Worm (Caenorhabditis elegans) whole organism, L1 larva: ENCODE measurements around the gene lips-5.

ENCODE experiments used
- C16A3.4 ChIP-seq: fragments of 150-350 bp; optimal IDR thresholded peaks from 2 replicates; lab custom pipeline; 2014; ENCODE audit warnings: missing biosample characterization, missing genetic modification characterization
- C34B4.2 ChIP-seq: sonication (generic microtip); optimal IDR thresholded peaks from 2 replicates; lab custom pipeline; 2017; ENCODE audit warnings: mild to moderate bottlenecking, missing genetic modification characterization, missing compliant biosample characterization
- aha-1 ChIP-seq: fragments of 150-350 bp; optimal IDR thresholded peaks from 2 replicates; lab custom pipeline; 2014; ENCODE audit warnings: missing biosample characterization, missing genetic modification characterization
- alr-1 ChIP-seq: fragments of 200-800 bp; sonication (Bioruptor generic); optimal IDR thresholded peaks from 2 replicates; lab custom pipeline; 2018; ENCODE audit warnings: borderline replicate concordance, mild to moderate bottlenecking, missing genetic modification characterization, missing compliant biosample characterization
- ama-1 ChIP-seq: fragments of 150-350 bp; optimal IDR thresholded peaks from 2 replicates; lab custom pipeline; 2014
- blmp-1 ChIP-seq: fragments of 150-350 bp; optimal IDR thresholded peaks from 2 replicates; lab custom pipeline; 2014; ENCODE audit warnings: missing biosample characterization, missing genetic modification characterization
- ceh-8 ChIP-seq: fragments of 200-800 bp; sonication (Bioruptor generic); optimal IDR thresholded peaks from 2 replicates; lab custom pipeline; 2018; ENCODE audit warnings: mild to moderate bottlenecking, missing genetic modification characterization, moderate library complexity, missing compliant biosample characterization
- ces-1 ChIP-seq: fragments of 150-350 bp; optimal IDR thresholded peaks from 2 replicates; lab custom pipeline; 2014; ENCODE audit warnings: missing biosample characterization, missing genetic modification reagents, missing genetic modification characterization
- dpl-1 ChIP-seq, 3 experiments: fragments of 150-350 bp in 2 of 3; sonication (generic microtip) in 1 of 3; optimal IDR thresholded peaks; 2 replicates each; lab custom pipeline; 2014 to 2017; ENCODE audit warnings: missing biosample characterization in 3 of 3, missing genetic modification characterization in 3 of 3, missing genetic modification reagents in 3 of 3
- efl-1 ChIP-seq, 4 experiments: fragments of 150-350 bp; optimal IDR thresholded peaks in 3 of 4; peaks in 1 of 4; 1 replicate in 1 of 4; 2 replicates in 3 of 4; lab custom pipeline; 2014; ENCODE audit warnings: missing biosample characterization in 2 of 4, missing genetic modification characterization in 2 of 4, missing genetic modification reagents in 2 of 4
- efl-3 ChIP-seq: fragments of 200-800 bp; sonication (Bioruptor generic); optimal IDR thresholded peaks from 2 replicates; lab custom pipeline; 2018; ENCODE audit warnings: mild to moderate bottlenecking, missing genetic modification characterization, missing compliant biosample characterization
- egl-13 ChIP-seq: sonication (generic microtip); optimal IDR thresholded peaks from 2 replicates; lab custom pipeline; 2016; ENCODE audit warnings: missing genotype, missing genetic modification reagents, missing genetic modification characterization, missing compliant biosample characterization
- egl-27 ChIP-seq, 2 experiments: fragments of 150-350 bp in 1 of 2; sonication (generic microtip); optimal IDR thresholded peaks; 3 replicates each; lab custom pipeline; 2017 to 2018; ENCODE audit warnings: missing biosample characterization in 2 of 2, missing genetic modification characterization in 2 of 2, missing genetic modification reagents in 2 of 2
- elt-2 ChIP-seq: sonication (generic microtip); optimal IDR thresholded peaks from 2 replicates; lab custom pipeline; 2016; ENCODE audit warnings: missing genetic modification characterization, mild to moderate bottlenecking, inconsistent platforms, missing compliant biosample characterization, missing genetic modification reagents
- elt-3 ChIP-seq, 6 experiments: fragments of 150-350 bp in 1 of 6; sonication (generic microtip); optimal IDR thresholded peaks; 2 replicates each; lab custom pipeline; 2017 to 2018; ENCODE audit warnings: missing biosample characterization in 6 of 6, missing genetic modification characterization in 6 of 6, inconsistent platforms in 1 of 6
- ets-5 ChIP-seq: fragments of 200-800 bp; sonication (Bioruptor generic); IDR thresholded peaks from 2 replicates; pipeline ENCODE4 v1.3.6; 2022; ENCODE audit warnings: missing genetic modification characterization, missing compliant biosample characterization
- fkh-10 ChIP-seq: sonication (generic microtip); optimal IDR thresholded peaks from 2 replicates; lab custom pipeline; 2017; ENCODE audit warnings: missing biosample characterization, missing genetic modification reagents, missing genetic modification characterization
- fkh-4 ChIP-seq: sonication (generic microtip); optimal IDR thresholded peaks from 2 replicates; lab custom pipeline; 2016; ENCODE audit warnings: missing compliant biosample characterization, missing genetic modification characterization, borderline replicate concordance
- grh-1 ChIP-seq: fragments of 200-800 bp; sonication (Bioruptor generic); IDR thresholded peaks from 2 replicates; pipeline ENCODE4 v1.3.6; 2022; ENCODE audit warnings: missing genetic modification reagents, missing genetic modification characterization, missing compliant biosample characterization
- hlh-4 ChIP-seq: sonication (generic microtip); optimal IDR thresholded peaks from 2 replicates; lab custom pipeline; 2016; ENCODE audit warnings: mild to moderate bottlenecking, missing genetic modification characterization, missing compliant biosample characterization
- irx-1 ChIP-seq: sonication (generic microtip); optimal IDR thresholded peaks from 2 replicates; lab custom pipeline; 2016; ENCODE audit warnings: missing genetic modification characterization, missing compliant biosample characterization
- jun-1 ChIP-seq: fragments of 150-350 bp; optimal IDR thresholded peaks from 2 replicates; lab custom pipeline; 2014; ENCODE audit warnings: missing biosample characterization, missing genetic modification reagents, missing genetic modification characterization
- lin-13 ChIP-seq: fragments of 150-350 bp; optimal IDR thresholded peaks from 2 replicates; lab custom pipeline; 2014; ENCODE audit warnings: missing biosample characterization, missing genetic modification reagents, missing genetic modification characterization
- lin-14 ChIP-seq: fragments of 200-800 bp; sonication (Bioruptor generic); optimal IDR thresholded peaks from 2 replicates; lab custom pipeline; 2018; ENCODE audit warnings: mild to moderate bottlenecking, missing genetic modification characterization, moderate library complexity, missing compliant biosample characterization
- lin-15B ChIP-seq: fragments of 150-350 bp; sonication (generic microtip); optimal IDR thresholded peaks from 3 replicates; lab custom pipeline; 2014; ENCODE audit warnings: missing biosample characterization, missing genetic modification characterization
- lin-35 ChIP-seq, 2 experiments: fragments of 150-350 bp; optimal IDR thresholded peaks; 2 replicates each; lab custom pipeline; 2014; ENCODE audit warnings: missing biosample characterization in 2 of 2, missing genetic modification characterization in 2 of 2, missing genetic modification reagents in 2 of 2
- lin-39 ChIP-seq: fragments of 150-350 bp; optimal IDR thresholded peaks from 2 replicates; lab custom pipeline; 2014; ENCODE audit warnings: missing biosample characterization, missing genetic modification reagents, missing genetic modification characterization
- mep-1 ChIP-seq: fragments of 150-350 bp; optimal IDR thresholded peaks from 2 replicates; lab custom pipeline; 2014; ENCODE audit warnings: missing biosample characterization, missing genetic modification characterization
- nhr-11 ChIP-seq: fragments of 150-350 bp; optimal IDR thresholded peaks from 2 replicates; lab custom pipeline; 2014; ENCODE audit warnings: missing biosample characterization, missing genetic modification characterization
- nhr-12 ChIP-seq: sonication (generic microtip); optimal IDR thresholded peaks from 2 replicates; lab custom pipeline; 2017; ENCODE audit warnings: missing biosample characterization, missing genetic modification characterization
- nhr-19 ChIP-seq: fragments of 200-800 bp; sonication (Bioruptor generic); conservative IDR thresholded peaks from 2 replicates; pipeline ENCODE4 v1.3.6; 2022; ENCODE audit warnings: missing genetic modification characterization, missing compliant biosample characterization
- nhr-20 ChIP-seq: sonication (generic microtip); optimal IDR thresholded peaks from 2 replicates; lab custom pipeline; 2016; ENCODE audit warnings: mild to moderate bottlenecking, missing genetic modification characterization, missing compliant biosample characterization
- nhr-47 ChIP-seq: sonication (generic microtip); optimal IDR thresholded peaks from 2 replicates; lab custom pipeline; 2016; ENCODE audit warnings: mild to moderate bottlenecking, missing genetic modification characterization, moderate library complexity, missing compliant biosample characterization
- nhr-71 ChIP-seq: sonication (generic microtip); optimal IDR thresholded peaks from 2 replicates; lab custom pipeline; 2016; ENCODE audit warnings: mild to moderate bottlenecking, missing genetic modification characterization, moderate library complexity, missing compliant biosample characterization
- nhr-76 ChIP-seq: sonication (generic microtip); optimal IDR thresholded peaks from 2 replicates; lab custom pipeline; 2017; ENCODE audit warnings: missing biosample characterization, missing genetic modification characterization
- pag-3 ChIP-seq: sonication (generic microtip); optimal IDR thresholded peaks from 2 replicates; lab custom pipeline; 2017; ENCODE audit warnings: missing genetic modification characterization, mild to moderate bottlenecking, missing compliant biosample characterization, antibody characterized with exemption, borderline replicate concordance; ENCODE audit not compliant: insufficient read depth
- pax-3 ChIP-seq: fragments of 200-800 bp; sonication (Bioruptor generic); optimal IDR thresholded peaks from 2 replicates; lab custom pipeline; 2018; ENCODE audit warnings: mild to moderate bottlenecking, missing genetic modification characterization, moderate library complexity, missing compliant biosample characterization
- pqm-1 ChIP-seq: sonication (generic microtip); optimal IDR thresholded peaks from 3 replicates; lab custom pipeline; 2017; ENCODE audit warnings: missing biosample characterization, missing genetic modification characterization
- snpc-4 ChIP-seq: fragments of 150-350 bp; optimal IDR thresholded peaks from 2 replicates; lab custom pipeline; 2014; ENCODE audit warnings: missing biosample characterization, missing genetic modification characterization
- sptf-1 ChIP-seq: fragments of 150-350 bp; optimal IDR thresholded peaks from 2 replicates; lab custom pipeline; 2014; ENCODE audit warnings: missing biosample characterization, missing genetic modification characterization
- swsn-7 ChIP-seq: sonication (generic microtip); optimal IDR thresholded peaks from 2 replicates; lab custom pipeline; 2016; ENCODE audit warnings: missing genetic modification characterization, missing compliant biosample characterization
- tbx-2 ChIP-seq: sonication (generic microtip); optimal IDR thresholded peaks from 2 replicates; lab custom pipeline; 2016; ENCODE audit warnings: missing genetic modification characterization, missing compliant biosample characterization
- tlp-1 ChIP-seq: fragments of 150-350 bp; optimal IDR thresholded peaks from 2 replicates; lab custom pipeline; 2014; ENCODE audit warnings: missing biosample characterization, missing genetic modification characterization
- unc-130 ChIP-seq: fragments of 150-350 bp; optimal IDR thresholded peaks from 2 replicates; lab custom pipeline; 2017; ENCODE audit warnings: missing biosample characterization, missing genetic modification characterization, inconsistent platforms
- unc-30 ChIP-seq: sonication (generic microtip); optimal IDR thresholded peaks from 2 replicates; lab custom pipeline; 2017; ENCODE audit warnings: missing biosample characterization, missing genetic modification characterization
- unc-98 ChIP-seq: fragments of 200-800 bp; sonication (Bioruptor generic); IDR thresholded peaks from 2 replicates; pipeline ENCODE4 v1.3.6; 2022; ENCODE audit warnings: missing genetic modification characterization, missing compliant biosample characterization
- xbp-1 ChIP-seq: sonication (generic microtip); optimal IDR thresholded peaks from 2 replicates; lab custom pipeline; 2016; ENCODE audit warnings: missing genetic modification characterization, missing compliant biosample characterization
- zag-1 ChIP-seq: fragments of 150-350 bp; optimal IDR thresholded peaks from 2 replicates; lab custom pipeline; 2014; ENCODE audit warnings: missing biosample characterization, missing genetic modification characterization
- zip-4 ChIP-seq: fragments of 200-800 bp; sonication (Bioruptor generic); optimal IDR thresholded peaks from 2 replicates; lab custom pipeline; 2018; ENCODE audit warnings: mild to moderate bottlenecking, missing genetic modification characterization, moderate library complexity, missing compliant biosample characterization
- ztf-4 ChIP-seq: fragments of 150-350 bp; optimal IDR thresholded peaks from 2 replicates; lab custom pipeline; 2014; ENCODE audit warnings: missing biosample characterization, missing genetic modification characterization

lips-5 gene

ce11 chrIV:11773692-11774225 lies at the start of gene lips-5:
Gene lips-5, minus strand, starts transcription at chrIV:11773742.
- TF ChIP-seq C16A3.4 (no peak), nhr-11 (tag; lab: Kevin White, UChicago) (no peak), hlh-4 (tag; lab: Kevin White, UChicago) (no peak), elt-2 (tag; lab: Kevin White, UChicago) (peak; percentile 30), lin-13 (GFP tag; lab: Kevin White, UChicago) (no peak), unc-30 (tag; lab: Kevin White, UChicago) (no peak)

ce11 chrIV:11822454-11822853 lies 48.9 kb upstream of the lips-5 start:
- TF ChIP-seq mep-1 (tag; lab: Kevin White, UChicago) (peak; percentile 35), dpl-1 (GFP tag; optimal IDR thresholded peaks at IDR 0.05; lab: Kevin White, UChicago) (peak; percentile 87 to 93 (median 89)), ceh-8 (GFP tag; lab: Kevin White, UChicago) (no peak), egl-13 (tag; lab: Kevin White, UChicago) (no peak), lin-35 (GFP tag; optimal IDR thresholded peaks at IDR 0.05; lab: Kevin White, UChicago) (peak; percentile 90 to 93), irx-1 (tag; lab: Kevin White, UChicago) (no peak), nhr-20 (tag; lab: Kevin White, UChicago) (peak; percentile 31), blmp-1 (tag; lab: Kevin White, UChicago) (peak; percentile 17), nhr-47 (tag; lab: Kevin White, UChicago) (peak; percentile 44), nhr-11 (tag; lab: Kevin White, UChicago) (no peak), swsn-7 (tag; lab: Kevin White, UChicago) (peak; percentile 55), grh-1 (no peak), nhr-12 (tag; lab: Kevin White, UChicago) (no peak), zag-1 (tag; lab: Kevin White, UChicago) (no peak), elt-3 (tag; optimal IDR thresholded peaks at IDR 0.05; lab: Kevin White, UChicago) (peak in 1 of 6 experiments; percentile 36), pqm-1 (tag; lab: Kevin White, UChicago) (no peak), zip-4 (no peak), xbp-1 (peak; percentile 52), tbx-2 (no peak), snpc-4 (no peak), ces-1 (GFP tag; lab: Kevin White, UChicago) (no peak), ztf-4 (tag; lab: Kevin White, UChicago) (no peak), unc-98 (GFP tag; lab: Robert Waterston, UW) (no peak), egl-27 (tag; optimal IDR thresholded peaks at IDR 0.05; lab: Kevin White, UChicago) (no peak), ama-1 (lab: Kevin White, UChicago) (no peak), efl-3 (GFP tag; lab: Kevin White, UChicago) (no peak), nhr-19 (GFP tag; lab: Robert Waterston, UW) (peak; percentile 48), lin-14 (GFP tag; lab: Kevin White, UChicago) (no peak), pag-3 (tag; lab: Kevin White, UChicago) (no peak), fkh-10 (GFP tag; lab: Kevin White, UChicago) (no peak), lin-15B (peak; percentile 41), C34B4.2 (tag; lab: Kevin White, UChicago) (no peak), ets-5 (GFP tag; lab: Robert Waterston, UW) (no peak), sptf-1 (tag; lab: Kevin White, UChicago) (no peak), nhr-76 (tag; lab: Kevin White, UChicago) (no peak), C16A3.4 (peak; percentile 49), alr-1 (no peak), tlp-1 (no peak), jun-1 (tag; lab: Kevin White, UChicago) (no peak), nhr-71 (peak; percentile 48), aha-1 (tag; lab: Kevin White, UChicago) (no peak), unc-30 (tag; lab: Kevin White, UChicago) (no peak), pax-3 (tag; lab: Kevin White, UChicago) (peak; percentile 38), fkh-4 (no peak), unc-130 (tag; lab: Kevin White, UChicago) (no peak), lin-39 (no peak), efl-1 (optimal IDR thresholded peaks at IDR 0.05; lab: Kevin White, UChicago) (peak; percentile 79 to 89), efl-1 (GFP tag; optimal IDR thresholded peaks at IDR 0.05 in 1 of 2; lab: Kevin White, UChicago) (peak; percentile 90 to 98)
